Fruit fly (Drosophila melanogaster) whole organism, adult: ENCODE measurements around the gene nAChRalpha2.

Experiments
- CG11617 ChIP-seq: fragments of 200-800 bp; sonication (Bioruptor generic); optimal IDR thresholded peaks from 2 replicates; lab custom pipeline; 2017; ENCODE audit warnings: mild to moderate bottlenecking, missing biosample characterization, missing genetic modification reagents, missing genetic modification characterization
- CG12768 ChIP-seq: fragments of 200-800 bp; sonication (Bioruptor generic); optimal IDR thresholded peaks from 2 replicates; lab custom pipeline; 2017; ENCODE audit warnings: missing biosample characterization, missing genetic modification characterization, mild to moderate bottlenecking, moderate library complexity, missing genetic modification reagents
- CG14711 ChIP-seq: fragments of 200-800 bp; sonication (Bioruptor generic); optimal IDR thresholded peaks from 2 replicates; lab custom pipeline; 2018; ENCODE audit warnings: missing biosample characterization, mild to moderate bottlenecking, missing genetic modification characterization, moderate library complexity
- CG1620 ChIP-seq: fragments of 200-800 bp; sonication (Bioruptor generic); optimal IDR thresholded peaks from 2 replicates; lab custom pipeline; 2016; ENCODE audit warnings: missing biosample characterization, missing genetic modification characterization
- CG33017 ChIP-seq: fragments of 200-800 bp; sonication (Bioruptor generic); optimal IDR thresholded peaks from 2 replicates; lab custom pipeline; 2018; ENCODE audit warnings: missing biosample characterization, mild to moderate bottlenecking, missing genetic modification characterization, moderate library complexity
- CG5204 ChIP-seq: fragments of 200-800 bp; sonication (Bioruptor generic); optimal IDR thresholded peaks from 2 replicates; lab custom pipeline; 2016; ENCODE audit warnings: missing biosample characterization, missing genetic modification characterization
- CG7045 ChIP-seq: fragments of 200-800 bp; sonication (Bioruptor generic); optimal IDR thresholded peaks from 2 replicates; lab custom pipeline; 2017; ENCODE audit warnings: missing biosample characterization, mild to moderate bottlenecking, missing genetic modification characterization
- CG7101 ChIP-seq: fragments of 200-800 bp; sonication (Bioruptor generic); optimal IDR thresholded peaks from 2 replicates; lab custom pipeline; 2018; ENCODE audit warnings: missing biosample characterization, mild to moderate bottlenecking, missing genetic modification characterization, moderate library complexity
- Clk ChIP-seq: fragments of 200-800 bp; sonication (Bioruptor generic); optimal IDR thresholded peaks from 2 replicates; lab custom pipeline; 2017; ENCODE audit warnings: missing biosample characterization, missing genetic modification characterization
- Crg-1 ChIP-seq: fragments of 200-800 bp; sonication (Bioruptor generic); optimal IDR thresholded peaks from 2 replicates; lab custom pipeline; 2016; ENCODE audit warnings: missing biosample characterization, missing genetic modification characterization
- Hr96 ChIP-seq: fragments of 200-800 bp; sonication (Bioruptor generic); optimal IDR thresholded peaks from 2 replicates; lab custom pipeline; 2016; ENCODE audit warnings: missing biosample characterization, missing genetic modification characterization
- Mnt ChIP-seq: fragments of 200-800 bp; sonication (Bioruptor generic); optimal IDR thresholded peaks from 2 replicates; lab custom pipeline; 2016; ENCODE audit warnings: missing biosample characterization, mild to moderate bottlenecking, missing genetic modification characterization
- bab1 ChIP-seq: fragments of 200-800 bp; sonication (Bioruptor generic); optimal IDR thresholded peaks from 3 replicates; lab custom pipeline; 2019; ENCODE audit warnings: missing biosample characterization, mild to moderate bottlenecking, missing genetic modification characterization, moderate library complexity
- cic ChIP-seq: fragments of 200-800 bp; sonication (Bioruptor generic); optimal IDR thresholded peaks from 2 replicates; lab custom pipeline; 2017; ENCODE audit warnings: missing biosample characterization, mild to moderate bottlenecking, missing genetic modification characterization, moderate library complexity
- cnc ChIP-seq, 2 experiments: fragments of >200 bp; optimal IDR thresholded peaks; 2 replicates each; lab custom pipeline; 2017
- kay ChIP-seq: fragments of 200-800 bp; sonication (Bioruptor generic); peaks from one replicate; lab custom pipeline; 2016; ENCODE audit warnings: missing biosample characterization, missing genetic modification characterization, borderline replicate concordance
- ovo ChIP-seq: fragments of 200-800 bp; sonication (Bioruptor generic); optimal IDR thresholded peaks from 2 replicates; lab custom pipeline; 2016; ENCODE audit warnings: missing biosample characterization, missing genetic modification characterization
- pad ChIP-seq: fragments of 200-800 bp; sonication (Bioruptor generic); optimal IDR thresholded peaks from 3 replicates; lab custom pipeline; 2017; ENCODE audit warnings: missing biosample characterization, missing genetic modification characterization, mild to moderate bottlenecking, moderate library complexity, missing genetic modification reagents
- tj ChIP-seq: fragments of 200-800 bp; sonication (Bioruptor generic); optimal IDR thresholded peaks from 3 replicates; lab custom pipeline; 2017; ENCODE audit warnings: missing biosample characterization, mild to moderate bottlenecking, missing genetic modification characterization, moderate library complexity
- toe ChIP-seq: fragments of 200-800 bp; sonication (Bioruptor generic); optimal IDR thresholded peaks from 2 replicates; lab custom pipeline; 2016; ENCODE audit warnings: missing biosample characterization, missing genetic modification characterization

Gene nAChRalpha2

dm6 chr3R:24484990-24485478 lies at the start of gene nAChRalpha2:
Gene nAChRalpha2, plus strand, starts transcription at chr3R:24485428.
- TF ChIP-seq CG1620 (GFP tag; lab: Kevin White, UChicago) (no peak), CG7101 (no peak), Clk (GFP tag; lab: Kevin White, UChicago) (no peak), bab1 (GFP tag; lab: Kevin White, UChicago) (no peak), cic (GFP tag; lab: Kevin White, UChicago) (no peak), toe (GFP tag; lab: Kevin White, UChicago) (no peak), kay (GFP tag; lab: Kevin White, UChicago) (no peak), CG11617 (GFP tag; lab: Kevin White, UChicago) (no peak), CG7045 (GFP tag; lab: Kevin White, UChicago) (no peak)

- no peak for TF ChIP-seq CG11617 (GFP tag; lab: Kevin White, UChicago)
- TF ChIP-seq CG5204 (GFP tag; lab: Kevin White, UChicago) = no peak
- TF ChIP-seq Hr96 (GFP tag; lab: Kevin White, UChicago) = no peak
- no peak for TF ChIP-seq ovo (GFP tag; lab: Kevin White, UChicago)
- no peak for TF ChIP-seq Crg-1 (GFP tag; lab: Kevin White, UChicago)
- no peak for TF ChIP-seq Clk (GFP tag; lab: Kevin White, UChicago)
- TF ChIP-seq CG1620 (GFP tag; lab: Kevin White, UChicago) = no peak
- TF ChIP-seq pad = no peak
These were observed 28.2 kb upstream of the nAChRalpha2 start, which contains the start of gene nAChRalpha1 for dm6 chr3R:24457057-24457456. Gene nAChRalpha1, minus strand, starts transcription at chr3R:24457157.

dm6 chr3R:24457847-24458246 lies 27.4 kb upstream of the nAChRalpha2 start:
- TF ChIP-seq CG1620 (GFP tag; lab: Kevin White, UChicago) = no peak
- TF ChIP-seq CG12768 (GFP tag; lab: Kevin White, UChicago) = no peak
- TF ChIP-seq Clk (GFP tag; lab: Kevin White, UChicago) = no peak
- TF ChIP-seq Crg-1 (GFP tag; lab: Kevin White, UChicago) = no peak

- no peak for TF ChIP-seq cnc (optimal IDR thresholded peaks at IDR 0.05; lab: Kevin White, UChicago)
- TF ChIP-seq CG33017 (tag; lab: Kevin White, UChicago) = no peak
- no peak for TF ChIP-seq toe (GFP tag; lab: Kevin White, UChicago)
- no peak for TF ChIP-seq Crg-1 (GFP tag; lab: Kevin White, UChicago)
- no peak for TF ChIP-seq Hr96 (GFP tag; lab: Kevin White, UChicago)
- TF ChIP-seq Mnt = no peak
These were observed 18.0 kb upstream of the nAChRalpha2 start for dm6 chr3R:24467237-24467636.

DNA sequence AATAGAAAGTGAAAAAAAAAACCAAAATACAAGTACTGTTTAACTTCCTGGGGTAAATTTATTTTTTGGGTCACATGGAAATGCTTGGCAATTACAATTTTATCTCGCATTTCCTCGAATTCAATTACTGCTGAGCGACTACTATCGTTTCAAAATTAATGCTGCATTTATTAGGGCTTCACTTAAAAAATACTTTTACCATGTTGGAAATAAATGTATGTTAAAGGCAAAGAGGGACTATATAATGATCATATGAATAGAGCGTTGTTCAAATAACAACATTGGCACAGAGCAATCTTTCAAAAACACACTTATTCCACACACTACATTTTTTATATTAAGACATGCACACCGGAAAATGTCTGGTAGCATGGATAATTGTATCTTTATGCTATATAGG lies 16.1 kb upstream of the nAChRalpha2 start, which contains the start of gene CG31128:
TSS of gene CG31128 (plus strand) at position 301 of the 400 bp plus-strand sequence.
- TF ChIP-seq CG1620 (GFP tag; lab: Kevin White, UChicago) = no peak
- no peak for TF ChIP-seq tj (GFP tag; lab: Kevin White, UChicago)
- TF ChIP-seq toe (GFP tag; lab: Kevin White, UChicago) = no peak
- no peak for TF ChIP-seq ovo (GFP tag; lab: Kevin White, UChicago)
- no peak for TF ChIP-seq CG33017 (tag; lab: Kevin White, UChicago)
- no peak for TF ChIP-seq CG11617 (GFP tag; lab: Kevin White, UChicago)
- no peak for TF ChIP-seq pad
- no peak for TF ChIP-seq Crg-1 (GFP tag; lab: Kevin White, UChicago)
- no peak for TF ChIP-seq CG5204 (GFP tag; lab: Kevin White, UChicago)
- TF ChIP-seq CG12768 (GFP tag; lab: Kevin White, UChicago) = no peak
- TF ChIP-seq cic (GFP tag; lab: Kevin White, UChicago) = no peak
- TF ChIP-seq Hr96 (GFP tag; lab: Kevin White, UChicago) = no peak
- TF ChIP-seq bab1 (GFP tag; lab: Kevin White, UChicago) = no peak
- TF ChIP-seq Mnt = no peak
- no peak for TF ChIP-seq CG7045 (GFP tag; lab: Kevin White, UChicago)
- TF ChIP-seq CG14711 (tag; lab: Kevin White, UChicago) = no peak
- TF ChIP-seq cnc (optimal IDR thresholded peaks at IDR 0.05; lab: Kevin White, UChicago) = no peak
- TF ChIP-seq CG7101 = no peak
- no peak for TF ChIP-seq kay (GFP tag; lab: Kevin White, UChicago)

dm6 chr3R:24474760-24475159 lies 10.5 kb upstream of the nAChRalpha2 start:
- TF ChIP-seq Clk (GFP tag; lab: Kevin White, UChicago) = no peak
- no peak for TF ChIP-seq cnc (optimal IDR thresholded peaks at IDR 0.05; lab: Kevin White, UChicago)
- no peak for TF ChIP-seq CG1620 (GFP tag; lab: Kevin White, UChicago)
- no peak for TF ChIP-seq CG5204 (GFP tag; lab: Kevin White, UChicago)
- TF ChIP-seq Hr96 (GFP tag; lab: Kevin White, UChicago) = no peak
- no peak for TF ChIP-seq CG14711 (tag; lab: Kevin White, UChicago)
- no peak for TF ChIP-seq Mnt
- no peak for TF ChIP-seq toe (GFP tag; lab: Kevin White, UChicago)

DNA sequence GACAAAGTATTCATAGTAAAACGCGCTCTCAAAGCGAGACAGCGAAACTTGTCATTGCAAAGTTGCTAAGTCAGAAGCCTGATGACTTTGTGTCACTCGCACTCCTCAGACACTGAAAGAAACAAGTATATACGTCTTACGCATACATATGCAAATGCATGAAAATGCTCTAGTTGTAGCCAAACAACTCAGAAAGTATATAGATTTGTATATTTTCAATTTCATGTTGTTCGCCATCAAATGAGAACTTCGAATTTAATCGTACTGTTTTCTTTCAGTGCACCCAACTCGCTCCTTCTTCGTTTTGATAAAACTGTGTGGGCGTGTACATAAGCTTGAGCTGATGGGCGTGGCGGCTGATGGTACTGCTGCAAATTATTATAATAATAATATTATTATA lies 4.2 kb upstream of the nAChRalpha2 start:
- TF ChIP-seq CG7045 (GFP tag; lab: Kevin White, UChicago) = no peak
- TF ChIP-seq CG33017 (tag; lab: Kevin White, UChicago) = no peak
- TF ChIP-seq cnc (optimal IDR thresholded peaks at IDR 0.05; lab: Kevin White, UChicago) = no peak
- TF ChIP-seq ovo (GFP tag; lab: Kevin White, UChicago) = no peak
- TF ChIP-seq Hr96 (GFP tag; lab: Kevin White, UChicago) = no peak
- no peak for TF ChIP-seq Crg-1 (GFP tag; lab: Kevin White, UChicago)
